Fruit fly (Drosophila melanogaster): ENCODE data around the gene VhaPPA1-1.

Gene VhaPPA1-1

DNA sequence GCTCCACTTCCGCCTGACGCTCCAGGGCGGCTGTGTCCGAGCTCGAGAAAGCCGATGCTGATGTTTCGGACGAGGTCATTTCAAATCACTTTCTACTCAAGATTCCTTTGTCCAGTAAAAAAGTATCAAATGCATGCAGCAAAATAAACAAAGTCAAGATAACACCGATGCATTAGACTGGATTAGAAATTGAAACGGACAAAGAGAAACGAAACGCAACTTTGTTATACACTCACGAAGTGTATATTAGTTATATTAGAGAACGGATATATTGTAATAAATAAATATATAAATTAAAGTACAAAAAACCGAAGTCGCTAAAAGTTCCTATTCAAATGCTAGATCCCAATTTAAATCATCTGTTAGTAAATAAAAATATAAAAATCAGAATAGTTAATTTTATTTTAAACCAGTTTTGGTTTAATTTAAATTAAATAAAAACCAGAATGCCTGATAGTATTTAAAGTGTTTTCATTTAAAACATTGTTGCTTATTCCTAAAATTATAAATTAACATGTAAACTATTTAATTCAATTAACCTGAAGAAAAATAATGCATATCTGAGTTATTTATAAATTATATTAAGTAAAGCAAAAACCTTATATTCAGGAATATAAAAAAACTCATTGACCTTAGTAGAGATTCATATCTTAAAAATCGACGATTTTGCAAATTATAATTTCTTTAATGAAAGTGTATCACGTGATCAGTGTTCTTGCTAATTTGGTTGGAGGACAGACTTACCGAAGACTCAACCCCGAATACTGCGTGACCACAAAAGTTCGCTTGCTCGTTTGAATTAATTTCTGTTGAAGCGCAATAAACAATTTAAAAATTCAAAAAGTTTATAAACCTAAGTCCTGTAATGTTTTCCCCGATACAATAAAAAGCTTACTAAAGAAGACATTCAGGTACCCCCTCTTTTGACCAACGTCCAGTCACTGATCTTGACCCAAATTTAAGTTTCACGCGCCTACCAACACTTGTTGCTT lies 9.8 kb downstream of the VhaPPA1-1 start, which contains the start of gene Dph2 (continued):
- TF ChIP-seq Lpt (GFP tag; optimal IDR thresholded peaks at IDR 0.05) (peak; percentile 29), fd85E (GFP tag; optimal IDR thresholded peaks at IDR 0.05) (no peak), CG34406 (GFP tag; optimal IDR thresholded peaks at IDR 0.05) (peak; percentile 39), CG9139 (GFP tag; optimal IDR thresholded peaks at IDR 0.05) (no peak), Blimp-1 (GFP tag; optimal IDR thresholded peaks at IDR 0.05) (peak; percentile 27), CG6854 (GFP tag; optimal IDR thresholded peaks at IDR 0.05) (no peak), CG16779 (tag; optimal IDR thresholded peaks at IDR 0.05) (no peak), CG7368 (GFP tag; optimal IDR thresholded peaks at IDR 0.05) (no peak), CG32006 (GFP tag; optimal IDR thresholded peaks at IDR 0.05) (peak; percentile 35), fkh (GFP tag; optimal IDR thresholded peaks at IDR 0.05) (no peak), esn (GFP tag; optimal IDR thresholded peaks at IDR 0.05) (peak; percentile 42), CG10631 (GFP tag; optimal IDR thresholded peaks at IDR 0.05) (no peak), topi (GFP tag; optimal IDR thresholded peaks at IDR 0.05) (peak; percentile 45), CG3919 (GFP tag; optimal IDR thresholded peaks at IDR 0.05) (no peak), eg (GFP tag; IDR thresholded peaks at IDR 0.05) (peak; percentile 92), CG6808 (GFP tag; optimal IDR thresholded peaks at IDR 0.05) (no peak), Sox14 (GFP tag; optimal IDR thresholded peaks at IDR 0.05) (peak; percentile 61), pdm3 (GFP tag; optimal IDR thresholded peaks at IDR 0.05) (no peak)

- peak; percentile 80 for TF ChIP-seq vri (GFP tag; optimal IDR thresholded peaks at IDR 0.05)
- TF ChIP-seq Eip75B (GFP tag; optimal IDR thresholded peaks at IDR 0.05), result no peak
- no peak for TF ChIP-seq salr (GFP tag; optimal IDR thresholded peaks at IDR 0.05)
Measured at dm6 chr3R:14890064-14890709, 13.7 kb downstream of the VhaPPA1-1 start, which contains the start of the genes CycC and UQCR-C1. Gene CycC (minus strand): TSS chr3R:14890205. Gene UQCR-C1 (plus strand): TSS chr3R:14890231.

DNA sequence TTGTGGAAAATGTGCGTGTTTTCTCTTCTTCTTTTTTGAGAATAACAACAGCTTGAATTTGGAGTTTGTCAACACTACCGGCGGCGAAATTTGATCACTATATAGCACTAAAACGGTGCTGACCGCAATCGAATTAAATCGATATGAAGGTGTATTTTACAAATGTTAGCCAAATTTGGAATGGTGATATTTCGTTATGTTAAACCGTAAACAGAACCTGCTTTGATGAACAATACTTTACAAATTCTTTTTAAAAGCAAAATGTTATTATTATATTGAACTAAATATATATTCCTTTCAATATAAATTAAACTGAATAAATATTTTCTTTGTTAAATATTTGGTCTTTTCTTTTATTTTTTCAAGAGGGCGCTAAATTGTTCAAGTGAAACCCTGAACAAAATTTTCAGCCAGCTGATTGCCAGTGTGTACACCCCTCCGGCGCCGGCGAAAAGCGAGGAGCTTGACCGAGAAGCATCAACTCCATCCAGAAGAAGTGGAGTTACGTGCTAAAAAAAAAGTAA lies 17.8 kb downstream of the VhaPPA1-1 start, which contains the start of the genes Rrp6, CG33331 and CG33332:
Rrp6 (minus strand) TSS at position 236 of the 524 bp plus-strand sequence.
CG33331 (plus strand) TSS at position 446 of the 524 bp plus-strand sequence.
CG33332 (plus strand) TSS at position 446 of the 524 bp plus-strand sequence.
- TF ChIP-seq net (GFP tag; optimal IDR thresholded peaks at IDR 0.05) (no peak), CG8632 (GFP tag; optimal IDR thresholded peaks at IDR 0.05) (no peak), Eip93F (GFP tag; optimal IDR thresholded peaks at IDR 0.05) (no peak), Eip78C (GFP tag) (no peak), Hr38 (GFP tag; optimal IDR thresholded peaks at IDR 0.05) (no peak), fd59A (GFP tag; optimal IDR thresholded peaks at IDR 0.05) (no peak), vri (GFP tag; optimal IDR thresholded peaks at IDR 0.05) (no peak), CG10631 (GFP tag; optimal IDR thresholded peaks at IDR 0.05) (no peak), CG32006 (GFP tag; optimal IDR thresholded peaks at IDR 0.05) (no peak), Blimp-1 (GFP tag; optimal IDR thresholded peaks at IDR 0.05) (no peak), Sox102F (GFP tag; optimal IDR thresholded peaks at IDR 0.05) (no peak), Ets21C (GFP tag; optimal IDR thresholded peaks at IDR 0.05) (no peak), CG6276 (GFP tag; optimal IDR thresholded peaks at IDR 0.05) (no peak), CG34406 (GFP tag; optimal IDR thresholded peaks at IDR 0.05) (no peak), lz (GFP tag; optimal IDR thresholded peaks at IDR 0.05) (peak; percentile 65), dsx (GFP tag; optimal IDR thresholded peaks at IDR 0.05; ENCODE audit: poor library complexity, severe bottlenecking) (no peak), Smox (GFP tag; optimal IDR thresholded peaks at IDR 0.05) (no peak), Sox15 (GFP tag; optimal IDR thresholded peaks at IDR 0.05) (peak; percentile 27), Eip75B (GFP tag; optimal IDR thresholded peaks at IDR 0.05) (no peak), salr (GFP tag; optimal IDR thresholded peaks at IDR 0.05) (peak in 1 of 2 experiments; percentile 6), dac (GFP tag; optimal IDR thresholded peaks at IDR 0.05) (no peak), CG8319 (GFP tag; optimal IDR thresholded peaks at IDR 0.05) (peak; percentile 54), fkh (GFP tag; optimal IDR thresholded peaks at IDR 0.05) (no peak), fd85E (GFP tag; optimal IDR thresholded peaks at IDR 0.05) (no peak), CG6854 (GFP tag; optimal IDR thresholded peaks at IDR 0.05) (no peak), CG9139 (GFP tag; optimal IDR thresholded peaks at IDR 0.05) (no peak), Hr4 (GFP tag; optimal IDR thresholded peaks at IDR 0.05) (no peak), spab (GFP tag; optimal IDR thresholded peaks at IDR 0.05) (no peak), Ets96B (tag; optimal IDR thresholded peaks at IDR 0.05) (peak; percentile 61), acj6 (GFP tag; optimal IDR thresholded peaks at IDR 0.05) (peak; percentile 73), pdm3 (GFP tag; optimal IDR thresholded peaks at IDR 0.05) (no peak), CG8119 (GFP tag; IDR thresholded peaks at IDR 0.05) (peak; percentile 65; the same call in 2 of the 3 replicates), Hr39 (GFP tag; optimal IDR thresholded peaks at IDR 0.05) (no peak)

Data from whole organism, prepupa.